Fruit fly (Drosophila melanogaster) whole organism, wandering third instar larva: ENCODE results near the gene MFS3.

Source experiments
- CG32264 ChIP-seq: fragments of 200-800 bp; sonication (Bioruptor generic); optimal IDR thresholded peaks from 2 replicates; lab custom pipeline; 2016; ENCODE audit warnings: missing biosample characterization, missing genetic modification characterization
- CrebA ChIP-seq: fragments of 200-800 bp; sonication (Bioruptor generic); optimal IDR thresholded peaks from 2 replicates; lab custom pipeline; 2016; ENCODE audit warnings: missing biosample characterization, mild to moderate bottlenecking, missing genetic modification characterization, borderline replicate concordance
- Hr78 ChIP-seq: fragments of >200 bp; optimal IDR thresholded peaks from 2 replicates; lab custom pipeline; 2017; ENCODE audit warnings: missing biosample characterization, missing genetic modification characterization
- Jra ChIP-seq: sonication (Bioruptor generic); optimal IDR thresholded peaks from 2 replicates; lab custom pipeline; 2016; ENCODE audit warnings: missing biosample characterization, missing genetic modification characterization
- Mio ChIP-seq: sonication (Bioruptor generic); optimal IDR thresholded peaks from 2 replicates; lab custom pipeline; 2016; ENCODE audit warnings: missing biosample characterization, missing genetic modification characterization
- Myc ChIP-seq: fragments of >200 bp; optimal IDR thresholded peaks from 2 replicates; lab custom pipeline; 2017
- psq ChIP-seq: fragments of 200-800 bp; sonication (Bioruptor generic); optimal IDR thresholded peaks from 3 replicates; lab custom pipeline; 2017; ENCODE audit warnings: missing biosample characterization, mild to moderate bottlenecking, missing genetic modification characterization, moderate library complexity
- tai ChIP-seq: sonication (Bioruptor generic); optimal IDR thresholded peaks from 2 replicates; lab custom pipeline; 2016; ENCODE audit warnings: missing biosample characterization, missing genetic modification characterization
- usp ChIP-seq: fragments of >200 bp; optimal IDR thresholded peaks from 2 replicates; lab custom pipeline; 2017; ENCODE audit warnings: missing biosample characterization, missing genetic modification characterization

DNA sequence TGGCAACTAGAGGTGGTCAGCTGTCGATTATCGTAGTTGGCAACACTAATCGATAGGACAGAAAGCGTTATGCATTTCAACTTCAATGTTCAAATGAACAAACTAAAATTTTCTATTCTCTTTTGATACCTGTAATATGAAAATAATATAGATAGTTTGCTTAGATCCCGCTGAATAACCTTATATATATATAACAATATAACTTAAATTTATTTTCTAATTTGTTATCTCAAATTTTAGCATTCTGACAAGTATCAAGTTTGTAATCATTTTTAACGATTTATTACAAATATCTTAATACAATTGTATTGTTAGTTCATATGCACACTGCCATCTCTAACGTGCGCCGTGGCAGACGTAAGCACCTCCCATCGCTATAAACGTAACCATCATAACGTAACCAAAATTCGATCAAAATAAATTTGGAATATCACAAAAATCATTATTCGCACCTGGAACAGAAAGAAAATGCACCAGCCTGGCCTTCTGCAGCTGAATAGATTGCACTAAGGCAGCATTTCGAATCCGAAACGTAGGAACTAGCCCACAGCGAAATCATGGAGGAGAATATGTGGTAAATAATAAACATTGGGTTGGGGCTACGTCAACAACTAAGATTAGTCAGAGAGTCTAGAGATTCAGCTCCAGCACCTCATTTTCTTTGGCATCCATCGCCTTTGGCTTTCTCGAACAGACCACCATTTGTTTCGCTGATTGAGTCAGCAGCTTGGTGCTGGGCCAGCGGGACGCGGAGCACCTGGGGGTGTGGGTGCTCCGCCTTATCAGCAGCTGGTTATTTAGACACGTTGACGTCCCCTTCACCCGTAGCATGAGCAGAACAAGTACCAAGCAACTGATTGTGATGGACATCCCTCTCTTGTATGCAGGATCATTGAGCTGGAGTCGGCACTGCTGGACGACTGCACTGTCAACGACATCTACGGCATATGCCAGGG lies 13.8 kb upstream of the MFS3 start, which contains the start of the genes Pino and TBC1D23:
- TF ChIP-seq CG32264 (GFP tag; lab: Kevin White, UChicago) = no peak
- TF ChIP-seq Jra = peak; percentile 1
- TF ChIP-seq usp (GFP tag; lab: Kevin White, UChicago) = no peak
- no peak for TF ChIP-seq CrebA (GFP tag; lab: Kevin White, UChicago)
- TF ChIP-seq psq (GFP tag; lab: Kevin White, UChicago) = peak; percentile 48
- no peak for TF ChIP-seq Mio (GFP tag; lab: Kevin White, UChicago)
- TF ChIP-seq Myc = peak; percentile 57
- TF ChIP-seq tai (GFP tag; lab: Kevin White, UChicago) = no peak
- TF ChIP-seq Hr78 = no peak
